Fruit fly (Drosophila melanogaster) whole organism, prepupa: ENCODE measurements around the gene CG14034.

Experiments used
- Blimp-1 ChIP-seq: fragments of 200-800 bp; sonication (Bioruptor generic); optimal IDR thresholded peaks from 3 replicates; lab custom pipeline; 2017; ENCODE audit warnings: missing biosample characterization, missing genetic modification characterization, mild to moderate bottlenecking, moderate library complexity, missing genetic modification reagents
- CG10631 ChIP-seq: fragments of 200-800 bp; sonication (Bioruptor generic); optimal IDR thresholded peaks from 2 replicates; lab custom pipeline; 2016; ENCODE audit warnings: missing biosample characterization, missing genetic modification characterization
- CG10669 ChIP-seq: fragments of 200-800 bp; sonication (Bioruptor generic); optimal IDR thresholded peaks from 3 replicates; lab custom pipeline; 2018; ENCODE audit warnings: missing biosample characterization, mild to moderate bottlenecking, missing genetic modification characterization, moderate library complexity
- CG11294 ChIP-seq: fragments of 200-800 bp; sonication (Bioruptor generic); IDR thresholded peaks from 2 replicates; pipeline ENCODE4 v1.3.6; 2022; ENCODE audit warnings: missing biosample characterization, missing genetic modification characterization
- CG11902 ChIP-seq: fragments of 200-800 bp; sonication (Bioruptor generic); optimal IDR thresholded peaks from 3 replicates; lab custom pipeline; 2016; ENCODE audit warnings: missing biosample characterization, missing genetic modification characterization
- CG1621 ChIP-seq: fragments of 200-800 bp; sonication (Bioruptor generic); optimal IDR thresholded peaks from 3 replicates; lab custom pipeline; 2018; ENCODE audit warnings: missing biosample characterization, mild to moderate bottlenecking, missing genetic modification characterization
- CG31627 ChIP-seq: fragments of 200-800 bp; sonication (Bioruptor generic); optimal IDR thresholded peaks from 3 replicates; lab custom pipeline; 2016; ENCODE audit warnings: missing biosample characterization, missing genetic modification characterization
- CG32006 ChIP-seq: fragments of 200-800 bp; sonication (Bioruptor generic); optimal IDR thresholded peaks from 3 replicates; lab custom pipeline; 2017; ENCODE audit warnings: missing biosample characterization, mild to moderate bottlenecking, missing genetic modification characterization
- CG3919 ChIP-seq: fragments of 200-800 bp; sonication (Bioruptor generic); optimal IDR thresholded peaks from 3 replicates; lab custom pipeline; 2016; ENCODE audit warnings: missing biosample characterization, missing genetic modification characterization
- CG4318 ChIP-seq: fragments of 200-800 bp; sonication (Bioruptor generic); optimal IDR thresholded peaks from 3 replicates; lab custom pipeline; 2017; ENCODE audit warnings: missing biosample characterization, mild to moderate bottlenecking, missing genetic modification characterization
- CG6163 ChIP-seq: fragments of 200-800 bp; sonication (Bioruptor generic); IDR thresholded peaks from 3 replicates; pipeline ENCODE4 v1.3.6; 2022; ENCODE audit warnings: missing biosample characterization, missing genetic modification characterization
- CG6276 ChIP-seq: fragments of 200-800 bp; sonication (Bioruptor generic); optimal IDR thresholded peaks from 2 replicates; lab custom pipeline; 2017; ENCODE audit warnings: missing biosample characterization, mild to moderate bottlenecking, missing genetic modification characterization
- CG6792 ChIP-seq: fragments of 200-800 bp; sonication (Bioruptor generic); optimal IDR thresholded peaks from 3 replicates; lab custom pipeline; 2016; ENCODE audit warnings: missing biosample characterization, missing genetic modification characterization
- CG6808 ChIP-seq: fragments of 200-800 bp; sonication (Bioruptor generic); optimal IDR thresholded peaks from 3 replicates; lab custom pipeline; 2017; ENCODE audit warnings: missing biosample characterization, missing genetic modification characterization, mild to moderate bottlenecking, moderate library complexity, missing genetic modification reagents
- CG6854 ChIP-seq: fragments of 200-800 bp; sonication (Bioruptor generic); optimal IDR thresholded peaks from 2 replicates; lab custom pipeline; 2017; ENCODE audit warnings: missing biosample characterization, mild to moderate bottlenecking, missing genetic modification characterization
- CG8119 ChIP-seq: fragments of 200-800 bp; sonication (Bioruptor generic); IDR thresholded peaks from 3 replicates; pipeline ENCODE4 v1.3.6; 2022; ENCODE audit warnings: missing biosample characterization, missing genetic modification characterization
- CG8319 ChIP-seq: fragments of 200-800 bp; sonication (Bioruptor generic); optimal IDR thresholded peaks from 3 replicates; lab custom pipeline; 2016; ENCODE audit warnings: missing biosample characterization, missing genetic modification characterization
- CG8632 ChIP-seq: fragments of 200-800 bp; sonication (Bioruptor generic); optimal IDR thresholded peaks from 3 replicates; lab custom pipeline; 2016; ENCODE audit warnings: missing biosample characterization, missing genetic modification characterization
- CG9139 ChIP-seq: fragments of 200-800 bp; sonication (Bioruptor generic); optimal IDR thresholded peaks from 3 replicates; lab custom pipeline; 2017; ENCODE audit warnings: missing biosample characterization, mild to moderate bottlenecking, missing genetic modification characterization
- Eip75B ChIP-seq: fragments of 200-800 bp; sonication (Bioruptor generic); optimal IDR thresholded peaks from 3 replicates; lab custom pipeline; 2016; ENCODE audit warnings: missing biosample characterization, missing genetic modification characterization
- Eip78C ChIP-seq: fragments of 200-800 bp; sonication (Bioruptor generic); peaks from one replicate; lab custom pipeline; 2016; ENCODE audit warnings: missing biosample characterization, missing genetic modification characterization
- Ets96B ChIP-seq: fragments of 200-800 bp; optimal IDR thresholded peaks from 2 replicates; lab custom pipeline; 2019; ENCODE audit warnings: missing biosample characterization, mild to moderate bottlenecking, missing genetic modification characterization, moderate library complexity
- Gug ChIP-seq: fragments of 200-800 bp; sonication (Bioruptor generic); IDR thresholded peaks from 2 replicates; pipeline ENCODE4 v1.3.6; 2022; ENCODE audit warnings: missing biosample characterization, missing genetic modification characterization
- Hr38 ChIP-seq: sonication (Bioruptor generic); optimal IDR thresholded peaks from 2 replicates; lab custom pipeline; 2016; ENCODE audit warnings: missing biosample characterization, missing genetic modification characterization
- Hr39 ChIP-seq: fragments of 200-800 bp; sonication (Bioruptor generic); optimal IDR thresholded peaks from 2 replicates; lab custom pipeline; 2016; ENCODE audit warnings: missing biosample characterization, missing genetic modification characterization
- Hr4 ChIP-seq: fragments of 200-800 bp; sonication (Bioruptor generic); optimal IDR thresholded peaks from 3 replicates; lab custom pipeline; 2016; ENCODE audit warnings: missing biosample characterization, missing genetic modification characterization
- Lpt ChIP-seq: fragments of 200-800 bp; sonication (Bioruptor generic); optimal IDR thresholded peaks from 3 replicates; lab custom pipeline; 2016; ENCODE audit warnings: missing biosample characterization, missing genetic modification characterization
- Met ChIP-seq: fragments of 200-800 bp; sonication (Bioruptor generic); optimal IDR thresholded peaks from 3 replicates; lab custom pipeline; 2016; ENCODE audit warnings: missing biosample characterization, missing genetic modification characterization
- OdsH ChIP-seq: fragments of 200-800 bp; sonication (Bioruptor generic); optimal IDR thresholded peaks from 3 replicates; lab custom pipeline; 2016; ENCODE audit warnings: missing biosample characterization, missing genetic modification characterization
- Smox ChIP-seq: fragments of 200-800 bp; sonication (Bioruptor generic); optimal IDR thresholded peaks from 3 replicates; lab custom pipeline; 2016; ENCODE audit warnings: missing biosample characterization, missing genetic modification characterization
- Sox102F ChIP-seq: fragments of 200-800 bp; sonication (Bioruptor generic); optimal IDR thresholded peaks from 2 replicates; lab custom pipeline; 2016; ENCODE audit warnings: missing biosample characterization, mild to moderate bottlenecking, missing genetic modification characterization
- achi ChIP-seq: fragments of 200-800 bp; sonication (Bioruptor generic); optimal IDR thresholded peaks from 3 replicates; lab custom pipeline; 2016; ENCODE audit warnings: missing biosample characterization, missing genetic modification characterization
- acj6 ChIP-seq: fragments of 200-800 bp; sonication (Bioruptor generic); optimal IDR thresholded peaks from 3 replicates; lab custom pipeline; 2016; ENCODE audit warnings: missing biosample characterization, missing genetic modification characterization
- cyc ChIP-seq: fragments of 200-800 bp; sonication (Bioruptor generic); optimal IDR thresholded peaks from 3 replicates; lab custom pipeline; 2016; ENCODE audit warnings: missing biosample characterization, missing genetic modification characterization
- dac ChIP-seq: fragments of 200-800 bp; sonication (Bioruptor generic); optimal IDR thresholded peaks from 2 replicates; lab custom pipeline; 2017; ENCODE audit warnings: missing biosample characterization, mild to moderate bottlenecking, missing genetic modification characterization
- eg ChIP-seq: fragments of 200-800 bp; sonication (Bioruptor generic); IDR thresholded peaks from 3 replicates; pipeline ENCODE4 v1.3.6; 2022; ENCODE audit warnings: missing biosample characterization, missing genetic modification characterization
- esn ChIP-seq: fragments of 200-800 bp; sonication (Bioruptor generic); optimal IDR thresholded peaks from 2 replicates; lab custom pipeline; 2016; ENCODE audit warnings: missing biosample characterization, mild to moderate bottlenecking, missing genetic modification characterization, moderate library complexity
- fd59A ChIP-seq: fragments of 200-800 bp; sonication (Bioruptor generic); optimal IDR thresholded peaks from 2 replicates; lab custom pipeline; 2017; ENCODE audit warnings: missing biosample characterization, mild to moderate bottlenecking, missing genetic modification characterization, missing genetic modification reagents
- fd85E ChIP-seq: fragments of 200-800 bp; sonication (Bioruptor generic); optimal IDR thresholded peaks from 3 replicates; lab custom pipeline; 2016; ENCODE audit warnings: missing biosample characterization, missing genetic modification characterization
- fkh ChIP-seq: fragments of 200-800 bp; sonication (Bioruptor generic); optimal IDR thresholded peaks from 3 replicates; lab custom pipeline; 2017; ENCODE audit warnings: missing biosample characterization, mild to moderate bottlenecking, missing genetic modification characterization, moderate library complexity
- lz ChIP-seq: fragments of 200-800 bp; sonication (Bioruptor generic); optimal IDR thresholded peaks from 3 replicates; lab custom pipeline; 2016; ENCODE audit warnings: missing biosample characterization, missing genetic modification characterization
- net ChIP-seq: fragments of 200-800 bp; sonication (Bioruptor generic); optimal IDR thresholded peaks from 3 replicates; lab custom pipeline; 2016; ENCODE audit warnings: missing biosample characterization, missing genetic modification characterization
- pdm3 ChIP-seq: fragments of 200-800 bp; sonication (Bioruptor generic); optimal IDR thresholded peaks from 3 replicates; lab custom pipeline; 2016; ENCODE audit warnings: missing biosample characterization, missing genetic modification characterization
- salr ChIP-seq, 2 experiments: fragments of 200-800 bp; sonication (Bioruptor generic); optimal IDR thresholded peaks; 3 replicates each; lab custom pipeline; 2016 to 2018; ENCODE audit warnings: missing biosample characterization in 2 of 2, missing genetic modification characterization in 2 of 2, mild to moderate bottlenecking in 1 of 2
- spab ChIP-seq: fragments of 200-800 bp; sonication (Bioruptor generic); optimal IDR thresholded peaks from 2 replicates; lab custom pipeline; 2017; ENCODE audit warnings: missing biosample characterization, mild to moderate bottlenecking, missing genetic modification characterization, missing genetic modification reagents
- ss ChIP-seq, 2 experiments: fragments of 200-800 bp; sonication (Bioruptor generic); optimal IDR thresholded peaks; 2 replicates in 1 of 2; 3 replicates in 1 of 2; lab custom pipeline; 2017 to 2018; ENCODE audit warnings: mild to moderate bottlenecking in 2 of 2, missing biosample characterization in 2 of 2, missing genetic modification characterization in 2 of 2, moderate library complexity in 1 of 2

CG14034 gene

DNA sequence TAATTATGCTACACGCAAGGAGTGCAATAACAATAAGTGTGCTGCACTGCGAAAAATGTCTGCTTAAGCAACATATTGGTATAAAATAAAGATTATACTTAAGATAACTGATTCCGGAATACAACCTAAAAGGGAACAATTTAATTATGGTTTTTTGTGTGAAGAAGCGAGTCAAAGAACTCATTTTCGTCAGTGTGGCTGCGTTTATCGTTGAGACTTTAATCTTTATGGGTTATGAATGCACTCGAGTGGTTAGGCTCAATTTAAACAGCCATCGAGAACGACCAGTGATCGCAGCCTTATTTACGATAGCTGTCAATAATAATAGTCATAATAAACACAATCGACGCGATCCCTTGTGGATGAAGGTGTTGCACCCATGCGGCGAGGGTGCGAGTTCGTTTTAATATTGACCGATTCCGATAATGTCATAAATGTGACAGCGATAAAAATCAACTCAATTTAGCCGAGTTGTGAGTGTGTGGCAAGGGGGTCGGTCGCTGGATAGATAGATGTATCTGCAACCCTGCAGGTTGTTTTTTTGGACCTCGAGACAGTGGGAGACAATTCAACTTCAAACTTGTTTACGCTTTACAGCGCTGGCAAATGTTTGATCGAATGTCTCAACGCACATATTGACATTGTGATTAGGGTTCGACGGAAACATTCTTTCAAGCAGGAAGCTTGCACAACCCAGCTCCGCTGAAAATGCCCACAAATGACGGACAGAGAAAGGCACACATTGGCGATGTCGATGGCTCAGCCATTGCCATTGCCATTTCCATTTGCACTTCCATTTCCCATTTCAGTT is 39.9 kb upstream of the CG14034 start (continued):
- TF ChIP-seq pdm3 (GFP tag; lab: Kevin White, UChicago): peak; percentile 72
- TF ChIP-seq CG4318 (GFP tag; lab: Kevin White, UChicago): peak; percentile 6
- peak; percentile 4 to 32 for TF ChIP-seq salr (GFP tag; optimal IDR thresholded peaks at IDR 0.05; lab: Kevin White, UChicago)
- peak; percentile 25 for TF ChIP-seq Blimp-1 (GFP tag; lab: Kevin White, UChicago)
- TF ChIP-seq fkh (GFP tag; lab: Kevin White, UChicago): peak; percentile 90
- TF ChIP-seq CG8119: peak; percentile 44; the same call in 1 of the 3 replicates
- TF ChIP-seq dac (GFP tag; lab: Kevin White, UChicago): no peak
- peak; percentile 89 for TF ChIP-seq Met (GFP tag; lab: Kevin White, UChicago)
- peak; percentile 20; the same call in 1 of the 2 replicates for TF ChIP-seq Gug (GFP tag; lab: Robert Waterston, UW)
- TF ChIP-seq lz (GFP tag; lab: Kevin White, UChicago): peak; percentile 84

DNA sequence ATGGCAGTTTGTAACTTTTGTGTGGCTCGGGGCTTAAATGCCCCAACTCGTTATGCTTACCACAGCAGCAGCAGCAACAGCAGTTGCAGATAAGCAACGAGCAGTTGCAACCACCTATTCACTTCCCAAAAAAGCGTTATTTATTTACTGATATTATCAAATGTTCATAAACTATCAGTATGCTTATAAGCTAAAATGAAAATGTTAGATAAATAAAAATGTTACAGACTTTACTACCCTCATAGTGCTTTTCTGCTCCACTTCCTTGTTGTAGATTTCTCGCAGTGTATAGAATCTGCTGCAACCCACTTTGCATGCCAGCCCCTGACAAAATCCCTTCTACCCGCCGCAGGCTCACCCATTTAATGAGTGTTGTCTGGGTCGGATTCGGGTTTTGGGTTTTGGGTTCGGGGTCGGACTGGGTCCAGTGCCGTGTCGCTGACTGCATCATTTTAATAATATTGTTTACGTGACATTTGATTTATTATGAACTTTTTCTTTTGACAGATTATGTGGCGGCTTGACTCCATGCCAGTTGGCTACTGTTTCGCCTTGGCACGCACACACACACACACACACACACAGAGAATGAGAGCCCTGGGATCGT is 37.9 kb upstream of the CG14034 start:
- TF ChIP-seq achi (GFP tag; lab: Kevin White, UChicago): peak; percentile 92
- peak; percentile 86 for TF ChIP-seq CG9139 (GFP tag; lab: Kevin White, UChicago)
- peak; percentile 33; the same call in 1 of the 2 replicates for TF ChIP-seq CG11294 (GFP tag; lab: Robert Waterston, UW)
- TF ChIP-seq CG31627: peak; percentile 96
- peak; percentile 55 for TF ChIP-seq CG4318 (GFP tag; lab: Kevin White, UChicago)
- TF ChIP-seq CG6854 (GFP tag; lab: Kevin White, UChicago): peak; percentile 94
- peak; percentile 94 for TF ChIP-seq CG10631
- TF ChIP-seq CG3919: peak; percentile 96
- TF ChIP-seq lz (GFP tag; lab: Kevin White, UChicago): peak; percentile 96
- TF ChIP-seq Sox102F: peak; percentile 95
- no peak for TF ChIP-seq fkh (GFP tag; lab: Kevin White, UChicago)
- TF ChIP-seq CG11902: peak; percentile 89
- TF ChIP-seq Eip75B: peak; percentile 95
- TF ChIP-seq cyc (GFP tag; lab: Kevin White, UChicago): peak; percentile 96
- peak; percentile 75 for TF ChIP-seq fd85E (GFP tag; lab: Kevin White, UChicago)
- peak; percentile 91 for TF ChIP-seq CG6808
- TF ChIP-seq Lpt: peak; percentile 71
- peak; percentile 91 for TF ChIP-seq net (GFP tag; lab: Kevin White, UChicago)
- peak; percentile 83 for TF ChIP-seq Blimp-1 (GFP tag; lab: Kevin White, UChicago)
- TF ChIP-seq CG8319: peak; percentile 86
- TF ChIP-seq eg (GFP tag; lab: Robert Waterston, UW): peak; percentile 76
- TF ChIP-seq CG1621 (tag; lab: Kevin White, UChicago): peak; percentile 90
- peak; percentile 69 for TF ChIP-seq Hr4 (GFP tag; lab: Kevin White, UChicago)
- TF ChIP-seq Smox (GFP tag; lab: Kevin White, UChicago): peak; percentile 97
- no peak for TF ChIP-seq Hr38 (GFP tag; lab: Kevin White, UChicago)
- peak; percentile 94 for TF ChIP-seq Ets96B (tag; lab: Kevin White, UChicago)
- peak; percentile 91 for TF ChIP-seq OdsH (GFP tag; lab: Kevin White, UChicago)
- TF ChIP-seq CG6792: peak; percentile 95
- TF ChIP-seq Hr39 (GFP tag; lab: Kevin White, UChicago): peak; percentile 97
- peak; percentile 80 for TF ChIP-seq CG32006
- peak; percentile 92 for TF ChIP-seq fd59A (GFP tag; lab: Kevin White, UChicago)
- peak; percentile 94 for TF ChIP-seq pdm3 (GFP tag; lab: Kevin White, UChicago)
- peak; percentile 90 for TF ChIP-seq CG10669 (GFP tag; lab: Kevin White, UChicago)
- TF ChIP-seq CG6276: peak; percentile 77
- TF ChIP-seq ss (GFP tag; optimal IDR thresholded peaks at IDR 0.05; lab: Kevin White, UChicago): peak; percentile 92
- peak; percentile 93 for TF ChIP-seq CG6163
- TF ChIP-seq spab (GFP tag; lab: Kevin White, UChicago): peak; percentile 95
- TF ChIP-seq dac (GFP tag; lab: Kevin White, UChicago): peak; percentile 44
- TF ChIP-seq acj6 (GFP tag; lab: Kevin White, UChicago): peak; percentile 91
- TF ChIP-seq Eip78C (GFP tag; lab: Kevin White, UChicago): peak; percentile 99
- TF ChIP-seq esn (GFP tag; lab: Kevin White, UChicago): peak; percentile 98
- peak; percentile 88 for TF ChIP-seq CG8632
